Worm (Caenorhabditis elegans) whole organism, L4 larva: ENCODE measurements around the gene glb-7.

Source experiments
- D1046.2 ChIP-seq: fragments of 200-800 bp; sonication (Bioruptor generic); IDR thresholded peaks from 2 replicates; pipeline ENCODE4 v1.3.6; 2022; ENCODE audit warnings: missing genetic modification characterization, missing compliant biosample characterization
- F37D6.2 ChIP-seq: sonication (generic microtip); optimal IDR thresholded peaks from 2 replicates; lab custom pipeline; 2016; ENCODE audit warnings: mild to moderate bottlenecking, missing genetic modification characterization, missing compliant biosample characterization
- Y48G9A.11 ChIP-seq: fragments of 200-800 bp; sonication (Bioruptor generic); IDR thresholded peaks from 2 replicates; pipeline ENCODE4 v1.3.6; 2022; ENCODE audit warnings: missing genetic modification reagents, missing genetic modification characterization, missing compliant biosample characterization
- ZK337.2 ChIP-seq: fragments of 200-800 bp; sonication (Bioruptor generic); IDR thresholded peaks from 2 replicates; pipeline ENCODE4 v1.3.6; 2022; ENCODE audit warnings: missing genetic modification reagents, missing genetic modification characterization, missing compliant biosample characterization
- aha-1 ChIP-seq: fragments of 150-350 bp; peaks from one replicate; lab custom pipeline; 2014; ENCODE audit warnings: missing biosample characterization, missing genetic modification characterization
- ama-1 ChIP-seq: fragments of 150-350 bp; optimal IDR thresholded peaks from 2 replicates; lab custom pipeline; 2014; ENCODE audit warnings: inconsistent platforms, mixed read lengths
- ceh-62 ChIP-seq: sonication (generic microtip); optimal IDR thresholded peaks from 2 replicates; lab custom pipeline; 2017; ENCODE audit warnings: missing biosample characterization, missing genetic modification characterization
- ctbp-1 ChIP-seq: fragments of 200-800 bp; sonication (Bioruptor generic); IDR thresholded peaks from 2 replicates; pipeline ENCODE4 v1.3.6; 2022; ENCODE audit warnings: missing genetic modification reagents, missing genetic modification characterization, missing compliant biosample characterization
- daf-16 ChIP-seq, 3 experiments: sonication (generic microtip); optimal IDR thresholded peaks; 2 replicates each; lab custom pipeline; 2016 to 2017; ENCODE audit warnings: missing genetic modification characterization in 3 of 3, missing genetic modification reagents in 3 of 3, mild to moderate bottlenecking in 2 of 3, missing compliant biosample characterization in 2 of 3, missing biosample characterization in 1 of 3, moderate library complexity in 1 of 3
- daf-19 ChIP-seq: fragments of 200-800 bp; sonication (Bioruptor generic); conservative IDR thresholded peaks from 2 replicates; pipeline ENCODE4 v1.3.6; 2022; ENCODE audit warnings: missing genetic modification characterization, missing compliant biosample characterization
- daf-8 ChIP-seq: fragments of 200-800 bp; sonication (Bioruptor generic); IDR thresholded peaks from 2 replicates; pipeline ENCODE4 v1.3.6; 2022; ENCODE audit warnings: missing genetic modification characterization, missing compliant biosample characterization
- fkh-10 ChIP-seq: fragments of 150-350 bp; optimal IDR thresholded peaks from 2 replicates; lab custom pipeline; 2014; ENCODE audit warnings: missing biosample characterization, missing genetic modification reagents, missing genetic modification characterization
- hlh-11 ChIP-seq: fragments of 200-800 bp; sonication (Bioruptor generic); optimal IDR thresholded peaks from 2 replicates; lab custom pipeline; 2018; ENCODE audit warnings: mild to moderate bottlenecking, missing genetic modification characterization, missing compliant biosample characterization
- hlh-30 ChIP-seq: sonication (generic microtip); optimal IDR thresholded peaks from 2 replicates; lab custom pipeline; 2017; ENCODE audit warnings: antibody characterized with exemption, mild to moderate bottlenecking, missing genetic modification characterization, missing compliant biosample characterization; ENCODE audit not compliant: insufficient read depth
- lsy-2 ChIP-seq, 2 experiments: fragments of 150-350 bp in 1 of 2; sonication (generic microtip) in 1 of 2; optimal IDR thresholded peaks; 2 replicates each; lab custom pipeline; 2014 to 2017; ENCODE audit warnings: missing biosample characterization in 2 of 2, missing genetic modification characterization in 2 of 2
- mdt-29 ChIP-seq: fragments of 200-800 bp; sonication (Bioruptor generic); IDR thresholded peaks from 2 replicates; pipeline ENCODE4 v1.3.6; 2022; ENCODE audit warnings: missing genetic modification reagents, missing genetic modification characterization, missing compliant biosample characterization
- mep-1 ChIP-seq: fragments of 150-350 bp; sonication (generic microtip); optimal IDR thresholded peaks from 3 replicates; lab custom pipeline; 2014; ENCODE audit warnings: missing biosample characterization, missing genetic modification characterization
- nhr-28 ChIP-seq: fragments of 150-350 bp; optimal IDR thresholded peaks from 2 replicates; lab custom pipeline; 2014; ENCODE audit warnings: missing biosample characterization, missing genetic modification characterization
- nhr-42 ChIP-seq: fragments of 200-800 bp; sonication (Bioruptor generic); IDR thresholded peaks from 2 replicates; pipeline ENCODE4 v1.3.6; 2022; ENCODE audit warnings: missing genetic modification characterization, missing compliant biosample characterization
- pha-4 ChIP-seq, 2 experiments: fragments of 150-350 bp in 1 of 2; fragments of 200-800 bp in 1 of 2; sonication (Bioruptor generic) in 1 of 2; IDR thresholded peaks in 1 of 2; optimal IDR thresholded peaks in 1 of 2; 2 replicates each; pipeline versions ENCODE4 v1.3.6 to Lab custom; 2014 to 2022; ENCODE audit warnings: missing genetic modification characterization in 2 of 2, missing genetic modification reagents in 2 of 2, missing biosample characterization in 1 of 2, missing compliant biosample characterization in 1 of 2
- set-16 ChIP-seq: fragments of 200-800 bp; sonication (Bioruptor generic); IDR thresholded peaks from 2 replicates; pipeline ENCODE4 v1.3.6; 2022; ENCODE audit warnings: missing genetic modification reagents, missing genetic modification characterization, missing compliant biosample characterization
- snpc-4 ChIP-seq: fragments of 150-350 bp; optimal IDR thresholded peaks from 2 replicates; lab custom pipeline; 2014; ENCODE audit warnings: missing biosample characterization, missing genetic modification characterization
- spr-3 ChIP-seq: fragments of 200-800 bp; sonication (Bioruptor generic); optimal IDR thresholded peaks from 2 replicates; lab custom pipeline; 2018; ENCODE audit warnings: mild to moderate bottlenecking, missing genetic modification characterization, missing compliant biosample characterization
- tra-1 ChIP-seq: fragments of 200-800 bp; sonication (Bioruptor generic); IDR thresholded peaks from 2 replicates; pipeline ENCODE4 v1.3.6; 2022; ENCODE audit warnings: missing genetic modification reagents, missing genetic modification characterization, missing compliant biosample characterization
- unc-62 ChIP-seq, 3 experiments: fragments of 150-350 bp in 1 of 3; sonication (generic microtip); optimal IDR thresholded peaks in 2 of 3; peaks in 1 of 3; 1 replicate in 1 of 3; 2 replicates in 2 of 3; lab custom pipeline; 2014 to 2017; ENCODE audit warnings: missing biosample characterization in 3 of 3, missing genetic modification characterization in 3 of 3, missing genetic modification reagents in 3 of 3, missing genotype in 1 of 3

glb-7 gene

ce11 chrIV:2159069-2159468 is 36.5 kb downstream of the glb-7 start, which contains the start of gene gcy-37:
gcy-37 (minus strand) TSS chrIV:2159169.
- no peak for TF ChIP-seq F37D6.2 (tag; lab: Kevin White, UChicago)
- TF ChIP-seq aha-1 (tag; lab: Kevin White, UChicago), result peak; percentile 7

ce11 chrIV:2162256-2162655 is 39.7 kb downstream of the glb-7 start:
- TF ChIP-seq ama-1 (lab: Kevin White, UChicago) (no peak), D1046.2 (GFP tag; lab: Robert Waterston, UW) (no peak), hlh-11 (tag; lab: Kevin White, UChicago) (no peak), hlh-30 (tag; lab: Kevin White, UChicago) (no peak), pha-4 (GFP tag; IDR thresholded peaks at IDR 0.05; lab: Robert Waterston, UW) (no peak), pha-4 (tag; optimal IDR thresholded peaks at IDR 0.05; lab: Kevin White, UChicago) (peak; percentile 70), Y48G9A.11 (GFP tag; lab: Robert Waterston, UW) (no peak), ZK337.2 (GFP tag; lab: Robert Waterston, UW) (no peak), aha-1 (tag; lab: Kevin White, UChicago) (no peak), nhr-28 (tag; lab: Kevin White, UChicago) (peak; percentile 58), unc-62 (GFP tag; optimal IDR thresholded peaks at IDR 0.05 in 1 of 2; lab: Kevin White, UChicago) (peak in 1 of 2 experiments; percentile 85), unc-62 (tag; optimal IDR thresholded peaks at IDR 0.05; lab: Kevin White, UChicago) (no peak), nhr-42 (GFP tag; lab: Robert Waterston, UW) (no peak), snpc-4 (tag; lab: Kevin White, UChicago) (no peak), daf-16 (GFP tag; optimal IDR thresholded peaks at IDR 0.05; lab: Kevin White, UChicago) (no peak), daf-16 (tag; optimal IDR thresholded peaks at IDR 0.05; lab: Kevin White, UChicago) (no peak), ceh-62 (no peak)
- TF ChIP-seq, all 104 proteins: peak for 3

- no peak for TF ChIP-seq aha-1 (tag; lab: Kevin White, UChicago)
- no peak for TF ChIP-seq fkh-10 (GFP tag; lab: Kevin White, UChicago)
- TF ChIP-seq lsy-2 (tag; optimal IDR thresholded peaks at IDR 0.05; lab: Kevin White, UChicago), result no peak
Observed at ce11 chrIV:2168514-2168913, 45.9 kb downstream of the glb-7 start, which contains the start of gene C54E4.4. C54E4.4 (minus strand) TSS chrIV:2168614.

- no peak for TF ChIP-seq daf-8 (GFP tag; lab: Robert Waterston, UW)
- TF ChIP-seq mep-1, result no peak
- no peak for TF ChIP-seq ceh-62
- no peak for TF ChIP-seq daf-19 (GFP tag; lab: Robert Waterston, UW)
Observed at ce11 chrIV:2170332-2170731, 47.7 kb downstream of the glb-7 start.

- TF ChIP-seq mdt-29 (GFP tag; lab: Robert Waterston, UW), result no peak
- peak; percentile 4 for TF ChIP-seq aha-1 (tag; lab: Kevin White, UChicago)
- peak; percentile 28 for TF ChIP-seq fkh-10 (GFP tag; lab: Kevin White, UChicago)
- TF ChIP-seq ctbp-1, result peak; percentile 49; the same call in 1 of the 2 replicates
Observed at ce11 chrIV:2172880-2173279, 50.3 kb downstream of the glb-7 start.

- TF ChIP-seq tra-1 (GFP tag; lab: Robert Waterston, UW), result 0 out of 2 replicates have a peak, but pooled peaks have one; percentile 38
- TF ChIP-seq set-16 (GFP tag; lab: Robert Waterston, UW), result peak; percentile 37; the same call in 1 of the 2 replicates
- TF ChIP-seq spr-3 (GFP tag; lab: Kevin White, UChicago), result no peak
Observed at ce11 chrIV:2175291-2175690, 52.7 kb downstream of the glb-7 start, which contains the start of gene C54E4.1. C54E4.1 (plus strand) TSS chrIV:2175591.
